Worm (Caenorhabditis elegans) whole organism, early embryonic: ENCODE results near the gene acs-5.

Source experiments
- B0310.2 ChIP-seq: sonication (generic microtip); optimal IDR thresholded peaks from 2 replicates; lab custom pipeline; 2016; ENCODE audit warnings: mild to moderate bottlenecking, missing genetic modification characterization, missing compliant biosample characterization
- F13C5.2 ChIP-seq: sonication (generic microtip); optimal IDR thresholded peaks from 2 replicates; lab custom pipeline; 2017; ENCODE audit warnings: mild to moderate bottlenecking, missing genetic modification characterization, inconsistent platforms, missing compliant biosample characterization
- aly-1 ChIP-seq: sonication (generic microtip); optimal IDR thresholded peaks from 2 replicates; lab custom pipeline; 2016; ENCODE audit warnings: missing genetic modification characterization, missing compliant biosample characterization
- ama-1 ChIP-seq: fragments of 150-350 bp; optimal IDR thresholded peaks from 2 replicates; lab custom pipeline; 2014
- ceh-13 ChIP-seq: fragments of 200-800 bp; sonication (Bioruptor generic); optimal IDR thresholded peaks from 2 replicates; lab custom pipeline; 2018; ENCODE audit warnings: mild to moderate bottlenecking, missing genetic modification characterization, missing compliant biosample characterization
- ceh-36 ChIP-seq: sonication (generic microtip); optimal IDR thresholded peaks from 2 replicates; lab custom pipeline; 2016; ENCODE audit warnings: missing genetic modification characterization, inconsistent platforms, missing compliant biosample characterization
- ets-7 ChIP-seq: sonication (generic microtip); optimal IDR thresholded peaks from 2 replicates; lab custom pipeline; 2016; ENCODE audit warnings: missing genotype, missing genetic modification characterization, missing compliant biosample characterization
- flt-1 ChIP-seq: fragments of 200-800 bp; sonication (Bioruptor generic); IDR thresholded peaks from 2 replicates; pipeline ENCODE4 v1.3.6; 2022; ENCODE audit warnings: missing genetic modification characterization, missing compliant biosample characterization
- hmbx-1 ChIP-seq: sonication (generic microtip); optimal IDR thresholded peaks from 2 replicates; lab custom pipeline; 2016; ENCODE audit warnings: mild to moderate bottlenecking, missing genetic modification characterization, missing compliant biosample characterization
- hmg-4 ChIP-seq: fragments of 200-800 bp; sonication (Bioruptor generic); optimal IDR thresholded peaks from 2 replicates; lab custom pipeline; 2018; ENCODE audit warnings: mild to moderate bottlenecking, missing genetic modification characterization, missing compliant biosample characterization
- hnd-1 ChIP-seq: sonication (generic microtip); optimal IDR thresholded peaks from 2 replicates; lab custom pipeline; 2016; ENCODE audit warnings: missing genetic modification characterization, missing compliant biosample characterization
- pes-1 ChIP-seq: fragments of 200-800 bp; sonication (Bioruptor generic); IDR thresholded peaks from 2 replicates; pipeline ENCODE4 v1.3.6; 2022; ENCODE audit warnings: missing genetic modification reagents, missing genetic modification characterization, missing compliant biosample characterization
- scrt-1 ChIP-seq: fragments of 200-800 bp; sonication (Bioruptor generic); IDR thresholded peaks from 2 replicates; pipeline ENCODE4 v1.3.6; 2022; ENCODE audit warnings: missing genetic modification characterization, missing compliant biosample characterization
- sea-1 ChIP-seq: fragments of 200-800 bp; sonication (Bioruptor generic); conservative IDR thresholded peaks from 2 replicates; pipeline ENCODE4 v1.3.6; 2022; ENCODE audit warnings: missing genetic modification characterization, missing compliant biosample characterization
- tbx-11 ChIP-seq: fragments of 200-800 bp; sonication (Bioruptor generic); IDR thresholded peaks from 2 replicates; pipeline ENCODE4 v1.3.6; 2022; ENCODE audit warnings: missing genetic modification characterization, missing compliant biosample characterization
- tbx-37 ChIP-seq: fragments of 200-800 bp; sonication (Bioruptor generic); conservative IDR thresholded peaks from 2 replicates; pipeline ENCODE4 v1.3.6; 2022; ENCODE audit warnings: missing genetic modification reagents, missing genetic modification characterization, missing compliant biosample characterization
- tra-4 ChIP-seq: sonication (generic microtip); optimal IDR thresholded peaks from 2 replicates; lab custom pipeline; 2017; ENCODE audit warnings: missing genetic modification characterization, missing compliant biosample characterization

Gene acs-5

DNA sequence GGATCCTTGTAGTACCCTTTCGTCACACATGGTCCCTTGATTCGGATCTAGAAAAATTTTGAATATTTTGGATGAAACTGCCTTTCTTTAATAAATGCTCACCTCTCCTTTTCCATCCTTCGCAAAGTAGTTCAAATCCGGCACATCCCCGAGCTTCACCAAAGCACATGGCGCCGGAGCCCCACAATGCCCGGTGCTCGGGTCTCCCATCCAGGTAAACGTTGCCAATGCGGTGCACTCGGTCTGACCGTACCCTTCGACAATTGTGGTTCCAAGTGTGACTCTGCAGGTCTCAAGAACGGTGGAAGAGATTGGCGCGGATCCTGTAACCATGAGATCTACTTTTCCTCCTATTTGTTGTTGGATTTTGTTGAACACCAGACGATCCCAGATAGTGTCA is 2.5 kb downstream of the acs-5 start:
- TF ChIP-seq aly-1, result no peak
- TF ChIP-seq scrt-1 (GFP tag; lab: Robert Waterston, UW), result no peak
- no peak for TF ChIP-seq ets-7
- no peak for TF ChIP-seq hnd-1 (tag; lab: Kevin White, UChicago)
- no peak for TF ChIP-seq tbx-37 (GFP tag; lab: Robert Waterston, UW)
- TF ChIP-seq ama-1, result no peak
- TF ChIP-seq hmbx-1 (tag; lab: Kevin White, UChicago), result no peak
- TF ChIP-seq hmg-4, result no peak
- no peak for TF ChIP-seq pes-1 (GFP tag; lab: Robert Waterston, UW)
- TF ChIP-seq tra-4 (tag; lab: Kevin White, UChicago), result no peak
- no peak for TF ChIP-seq tbx-11 (GFP tag; lab: Robert Waterston, UW)
- no peak for TF ChIP-seq ceh-13
- TF ChIP-seq B0310.2 (tag; lab: Kevin White, UChicago), result no peak
- TF ChIP-seq ceh-36 (tag; lab: Kevin White, UChicago), result no peak
- no peak for TF ChIP-seq F13C5.2 (tag; lab: Kevin White, UChicago)
- TF ChIP-seq flt-1, result no peak
- TF ChIP-seq sea-1, result no peak

DNA sequence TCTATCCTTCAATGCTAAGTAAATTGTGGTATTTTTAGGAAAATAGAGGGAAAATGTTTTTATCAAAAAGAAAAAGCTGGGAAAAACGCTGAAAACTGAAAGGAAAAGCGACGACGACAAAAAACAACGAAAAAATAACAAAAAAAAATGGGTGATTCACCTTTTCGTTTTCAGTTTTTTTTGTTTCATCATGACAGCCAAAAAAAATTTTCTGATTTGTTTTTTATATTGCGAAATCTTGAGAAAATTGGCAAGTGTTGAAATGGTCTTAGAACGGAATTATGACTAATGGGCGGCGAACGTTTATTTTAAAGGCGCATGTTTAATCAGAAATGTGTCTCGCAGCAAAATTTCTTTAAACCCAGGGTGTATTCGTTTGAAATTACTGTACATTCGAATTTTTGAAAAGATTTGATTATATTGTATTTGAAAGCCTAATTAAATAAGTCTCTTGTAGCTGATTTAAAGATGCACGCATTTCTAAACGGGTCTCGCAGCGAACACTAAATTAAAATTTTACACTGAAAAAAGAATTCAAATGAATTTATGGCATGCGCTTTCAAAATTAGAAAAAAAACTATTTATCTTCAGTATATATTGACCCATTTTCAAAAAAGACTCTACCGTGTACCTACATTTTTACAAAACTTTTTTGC is 7.5 kb downstream of the acs-5 start:
- TF ChIP-seq tbx-11 (GFP tag; lab: Robert Waterston, UW), result no peak

DNA sequence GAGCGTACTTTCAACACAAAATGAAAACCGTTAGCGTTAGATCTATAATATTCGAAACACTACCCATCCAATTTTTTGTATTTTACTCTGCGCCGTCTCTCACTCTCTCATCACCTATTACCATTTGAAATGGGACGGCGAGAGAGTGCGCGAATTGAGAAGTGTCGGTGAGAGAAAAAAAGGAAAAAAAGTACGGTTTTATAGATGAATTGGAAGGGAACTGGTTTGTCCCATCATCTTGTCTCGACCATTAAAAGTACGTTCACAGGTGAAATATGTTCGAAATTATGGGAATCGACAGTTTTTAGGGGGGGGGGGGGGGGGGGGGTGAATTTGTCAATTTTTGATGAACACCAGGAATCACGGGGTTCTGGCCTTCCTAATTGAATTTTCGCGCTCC is 8.6 kb downstream of the acs-5 start:
- TF ChIP-seq hnd-1 (tag; lab: Kevin White, UChicago) (no peak), F13C5.2 (tag; lab: Kevin White, UChicago) (no peak), hmbx-1 (tag; lab: Kevin White, UChicago) (no peak), hmg-4 (no peak), pes-1 (GFP tag; lab: Robert Waterston, UW) (no peak), flt-1 (no peak), sea-1 (no peak), scrt-1 (GFP tag; lab: Robert Waterston, UW) (no peak), aly-1 (no peak), ets-7 (no peak), tra-4 (tag; lab: Kevin White, UChicago) (no peak), ceh-36 (tag; lab: Kevin White, UChicago) (no peak), ama-1 (no peak)

DNA sequence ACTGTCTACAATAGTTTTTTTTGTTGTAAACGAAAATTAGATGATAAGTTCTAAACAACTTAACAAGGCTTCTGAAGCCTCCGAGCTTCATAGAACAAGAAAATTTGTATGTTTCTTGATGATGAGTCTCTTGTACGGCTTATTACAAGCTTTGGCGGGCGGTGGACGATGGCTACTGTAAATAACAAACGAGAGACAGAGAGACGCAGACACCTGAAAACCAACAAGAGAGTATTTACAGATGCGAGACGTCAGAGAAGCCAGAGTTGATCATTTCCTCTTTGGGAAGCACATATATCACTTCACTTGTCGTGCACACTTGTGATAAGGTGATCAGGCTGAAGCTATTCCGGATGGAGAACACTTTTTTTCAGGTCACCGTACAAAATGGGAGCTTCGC is 12.5 kb downstream of the acs-5 start:
- TF ChIP-seq hmg-4, result no peak
- TF ChIP-seq tra-4 (tag; lab: Kevin White, UChicago), result no peak
- no peak for TF ChIP-seq tbx-11 (GFP tag; lab: Robert Waterston, UW)

DNA sequence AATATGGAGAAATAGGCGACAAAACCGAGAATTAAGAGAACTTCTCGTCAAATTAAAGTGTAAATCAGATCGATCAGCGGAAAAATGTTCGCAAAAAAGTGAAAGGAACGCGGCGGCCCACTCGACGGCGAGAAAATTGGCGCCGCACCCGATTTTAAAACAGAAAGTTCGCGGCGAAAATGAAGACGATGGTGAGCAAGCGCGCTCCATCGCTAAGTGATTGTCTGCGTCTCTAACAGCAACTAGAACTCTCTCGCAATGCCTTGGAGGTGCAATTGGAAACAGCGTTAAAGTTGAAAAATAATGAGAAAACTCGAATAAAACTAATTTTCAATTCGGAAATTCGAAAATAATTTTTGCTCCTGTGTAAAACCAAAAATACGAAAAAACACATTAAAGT is 13.3 kb downstream of the acs-5 start:
- no peak for TF ChIP-seq hnd-1 (tag; lab: Kevin White, UChicago)
- 0 out of 2 replicates have a peak, but pooled peaks have one; percentile 2 for TF ChIP-seq pes-1 (GFP tag; lab: Robert Waterston, UW)

DNA sequence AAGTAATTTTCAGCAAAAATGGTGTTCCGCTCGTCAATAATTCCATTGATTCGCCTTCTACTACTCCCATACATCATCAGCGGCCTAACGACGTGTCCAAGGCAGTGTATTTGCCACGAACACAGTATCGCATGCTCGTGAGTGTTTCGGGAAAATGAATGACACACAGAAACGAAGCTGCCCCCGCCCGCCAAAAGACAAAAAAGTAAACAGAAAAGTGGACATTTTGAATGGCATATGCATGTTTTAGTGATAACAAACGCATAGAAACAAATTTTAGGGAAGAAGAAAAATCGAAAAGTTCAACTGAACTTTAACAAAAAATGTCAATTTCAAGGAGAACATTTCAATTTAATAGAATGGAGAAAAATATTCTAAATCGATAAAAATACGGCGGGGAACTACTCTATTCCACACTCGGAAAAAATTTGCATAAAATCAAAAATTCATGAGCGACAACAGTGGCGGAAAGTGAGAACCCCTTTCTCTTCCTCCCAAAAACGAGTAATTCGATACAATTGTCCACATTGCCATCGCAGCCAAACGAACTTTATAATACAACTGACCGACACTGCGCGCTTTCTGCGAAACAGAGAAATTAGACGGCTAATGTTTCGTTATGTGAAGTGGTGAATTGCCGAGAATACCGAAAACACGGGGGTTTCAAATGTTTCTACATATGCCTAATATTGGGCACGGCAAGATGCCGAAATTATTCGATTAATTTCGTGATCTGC is 14.7 kb downstream of the acs-5 start:
- no peak for TF ChIP-seq scrt-1 (GFP tag; lab: Robert Waterston, UW)
- TF ChIP-seq flt-1, result no peak
- no peak for TF ChIP-seq sea-1
- TF ChIP-seq tbx-11 (GFP tag; lab: Robert Waterston, UW), result no peak
- no peak for TF ChIP-seq aly-1
- no peak for TF ChIP-seq ceh-36 (tag; lab: Kevin White, UChicago)
- TF ChIP-seq F13C5.2 (tag; lab: Kevin White, UChicago), result no peak
- no peak for TF ChIP-seq ama-1
- no peak for TF ChIP-seq hmg-4
- TF ChIP-seq ets-7, result no peak
- no peak for TF ChIP-seq tbx-37 (GFP tag; lab: Robert Waterston, UW)
- TF ChIP-seq ceh-13, result no peak
- TF ChIP-seq pes-1 (GFP tag; lab: Robert Waterston, UW), result no peak

DNA sequence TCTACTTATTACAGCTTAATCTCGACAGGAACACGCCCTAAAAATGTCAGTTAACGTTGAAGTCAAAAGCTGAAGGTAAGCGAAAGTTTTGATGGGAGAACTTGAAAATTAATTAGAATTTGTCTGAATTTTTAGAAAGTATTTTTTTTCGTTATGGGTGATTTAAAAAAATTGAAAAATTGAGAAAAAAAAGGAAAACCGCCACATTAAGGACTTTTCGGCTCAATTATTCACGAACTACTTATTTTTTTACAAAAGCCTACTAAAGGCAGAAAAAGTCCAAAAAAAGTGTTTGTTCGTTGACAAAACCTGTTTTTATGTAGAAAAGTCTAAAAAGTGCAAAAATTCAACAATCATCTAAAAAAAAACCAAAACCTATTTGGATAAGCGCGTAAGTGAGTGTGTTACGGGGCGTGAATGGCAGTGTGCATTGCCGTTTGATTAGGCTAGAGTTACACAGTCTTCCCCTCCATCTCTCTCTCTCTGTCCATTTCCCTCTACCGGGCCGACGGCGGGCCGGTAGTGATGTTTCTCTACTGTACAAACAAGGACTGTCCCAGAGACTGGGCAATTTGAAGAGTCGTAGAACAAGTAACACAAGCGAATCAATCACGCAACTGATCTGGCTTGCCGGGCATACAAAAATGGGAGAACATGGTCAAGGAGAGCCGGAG is 15.8 kb downstream of the acs-5 start, which contains the start of gene lron-13:
Gene lron-13, plus strand, starts transcription at position 15 of the 674 bp plus-strand sequence.
- peak; percentile 34 for TF ChIP-seq hmg-4
- no peak for TF ChIP-seq ceh-13

DNA sequence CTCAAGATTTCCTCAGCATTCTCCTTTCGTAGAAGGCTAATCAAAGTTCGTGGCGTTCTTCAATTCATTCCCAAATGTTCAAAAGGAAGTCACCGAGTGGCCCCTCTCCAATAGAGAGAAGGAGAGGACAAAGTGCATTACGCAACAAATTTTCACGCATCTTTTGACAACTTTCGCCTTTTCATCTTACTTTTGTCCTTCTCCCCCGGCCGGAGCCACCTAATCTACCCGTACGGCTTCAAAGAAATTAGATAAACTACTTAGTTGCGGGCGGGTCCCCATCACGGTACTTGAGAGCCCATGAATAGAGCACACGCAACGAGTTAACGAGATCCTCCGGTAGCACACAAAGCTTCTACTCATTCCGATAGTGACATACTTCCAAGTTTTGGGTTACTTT is 16.6 kb downstream of the acs-5 start:
- TF ChIP-seq ama-1, result no peak
- TF ChIP-seq tbx-11 (GFP tag; lab: Robert Waterston, UW), result no peak
- no peak for TF ChIP-seq pes-1 (GFP tag; lab: Robert Waterston, UW)
- no peak for TF ChIP-seq tbx-37 (GFP tag; lab: Robert Waterston, UW)
- TF ChIP-seq B0310.2 (tag; lab: Kevin White, UChicago), result no peak
- TF ChIP-seq hmg-4, result no peak
- no peak for TF ChIP-seq sea-1
- no peak for TF ChIP-seq tra-4 (tag; lab: Kevin White, UChicago)
- no peak for TF ChIP-seq hnd-1 (tag; lab: Kevin White, UChicago)
- TF ChIP-seq F13C5.2 (tag; lab: Kevin White, UChicago), result no peak
- no peak for TF ChIP-seq hmbx-1 (tag; lab: Kevin White, UChicago)
- TF ChIP-seq ceh-13, result no peak
